Worm (Caenorhabditis elegans) whole organism, L1 larva: ENCODE data around the gene gop-2.

Experiments
- ces-1 ChIP-seq: fragments of 150-350 bp; optimal IDR thresholded peaks from 2 replicates; lab custom pipeline; 2014; ENCODE audit warnings: missing biosample characterization, missing genetic modification reagents, missing genetic modification characterization
- fkh-10 ChIP-seq: sonication (generic microtip); optimal IDR thresholded peaks from 2 replicates; lab custom pipeline; 2017; ENCODE audit warnings: missing biosample characterization, missing genetic modification reagents, missing genetic modification characterization
- lin-14 ChIP-seq: fragments of 200-800 bp; sonication (Bioruptor generic); optimal IDR thresholded peaks from 2 replicates; lab custom pipeline; 2018; ENCODE audit warnings: mild to moderate bottlenecking, missing genetic modification characterization, moderate library complexity, missing compliant biosample characterization
- lin-15B ChIP-seq: fragments of 150-350 bp; sonication (generic microtip); optimal IDR thresholded peaks from 3 replicates; lab custom pipeline; 2014; ENCODE audit warnings: missing biosample characterization, missing genetic modification characterization
- mef-2 ChIP-seq: fragments of 150-350 bp; optimal IDR thresholded peaks from 2 replicates; lab custom pipeline; 2014; ENCODE audit warnings: missing biosample characterization, missing genetic modification characterization
- mep-1 ChIP-seq: fragments of 150-350 bp; optimal IDR thresholded peaks from 2 replicates; lab custom pipeline; 2014; ENCODE audit warnings: missing biosample characterization, missing genetic modification characterization
- nhr-28 ChIP-seq: fragments of 150-350 bp; optimal IDR thresholded peaks from 2 replicates; lab custom pipeline; 2014; ENCODE audit warnings: missing biosample characterization, missing genetic modification characterization
- pqm-1 ChIP-seq: sonication (generic microtip); optimal IDR thresholded peaks from 3 replicates; lab custom pipeline; 2017; ENCODE audit warnings: missing biosample characterization, missing genetic modification characterization
- sup-37 ChIP-seq: fragments of 200-800 bp; sonication (Bioruptor generic); optimal IDR thresholded peaks from 2 replicates; lab custom pipeline; 2018; ENCODE audit warnings: mild to moderate bottlenecking, missing genetic modification characterization, missing compliant biosample characterization
- swsn-7 ChIP-seq: sonication (generic microtip); optimal IDR thresholded peaks from 2 replicates; lab custom pipeline; 2016; ENCODE audit warnings: missing genetic modification characterization, missing compliant biosample characterization
- tbx-2 ChIP-seq: sonication (generic microtip); optimal IDR thresholded peaks from 2 replicates; lab custom pipeline; 2016; ENCODE audit warnings: missing genetic modification characterization, missing compliant biosample characterization
- zag-1 ChIP-seq: fragments of 150-350 bp; optimal IDR thresholded peaks from 2 replicates; lab custom pipeline; 2014; ENCODE audit warnings: missing biosample characterization, missing genetic modification characterization
- ztf-11 ChIP-seq, 2 experiments: sonication (generic microtip); optimal IDR thresholded peaks; 2 replicates each; lab custom pipeline; 2016 to 2017; ENCODE audit warnings: missing genetic modification characterization in 2 of 2, missing biosample characterization in 1 of 2, missing compliant biosample characterization in 1 of 2

ce11 chrIII:5227831-5228467 lies 30.9 kb upstream of the gop-2 start, which contains the start of the genes C34E10.12, C34E10.10 and atp-2:
- TF ChIP-seq lin-15B (tag; lab: Kevin White, UChicago): peak; percentile 88
- peak; percentile 76 for TF ChIP-seq mef-2 (tag; lab: Kevin White, UChicago)
- peak; percentile 60 for TF ChIP-seq fkh-10 (GFP tag; lab: Kevin White, UChicago)
- TF ChIP-seq zag-1 (tag; lab: Kevin White, UChicago): no peak
- TF ChIP-seq mep-1: peak; percentile 83
- no peak for TF ChIP-seq sup-37 (GFP tag; lab: Kevin White, UChicago)
- peak in 1 of 2 experiments; percentile 52 for TF ChIP-seq ztf-11 (tag; optimal IDR thresholded peaks at IDR 0.05; lab: Kevin White, UChicago)
- no peak for TF ChIP-seq pqm-1 (tag; lab: Kevin White, UChicago)
- no peak for TF ChIP-seq ces-1 (GFP tag; lab: Kevin White, UChicago)
- TF ChIP-seq lin-14 (GFP tag; lab: Kevin White, UChicago): peak; percentile 90
- TF ChIP-seq tbx-2 (tag; lab: Kevin White, UChicago): peak; percentile 79
- TF ChIP-seq nhr-28 (tag; lab: Kevin White, UChicago): no peak
- peak; percentile 88 for TF ChIP-seq swsn-7 (tag; lab: Kevin White, UChicago)
